Worm (Caenorhabditis elegans) whole organism, L4 larva: ENCODE measurements around the gene pes-4.

Source experiments
- F10B5.3 ChIP-seq: sonication (generic microtip); optimal IDR thresholded peaks from 2 replicates; lab custom pipeline; 2016; ENCODE audit warnings: mild to moderate bottlenecking, missing genetic modification characterization, missing compliant biosample characterization
- ZK337.2 ChIP-seq: fragments of 200-800 bp; sonication (Bioruptor generic); IDR thresholded peaks from 2 replicates; pipeline ENCODE4 v1.3.6; 2022; ENCODE audit warnings: missing genetic modification reagents, missing genetic modification characterization, missing compliant biosample characterization
- ZK546.5 ChIP-seq, 2 experiments: sonication (generic microtip); optimal IDR thresholded peaks; 2 replicates each; lab custom pipeline; 2017; ENCODE audit warnings: missing biosample characterization in 2 of 2, missing genetic modification characterization in 2 of 2
- ama-1 ChIP-seq: fragments of 150-350 bp; optimal IDR thresholded peaks from 2 replicates; lab custom pipeline; 2014; ENCODE audit warnings: inconsistent platforms, mixed read lengths
- ceh-20 ChIP-seq: fragments of 200-800 bp; sonication (Bioruptor generic); IDR thresholded peaks from 2 replicates; pipeline ENCODE4 v1.3.6; 2022; ENCODE audit warnings: missing genetic modification reagents, missing genetic modification characterization, missing compliant biosample characterization
- ceh-28 ChIP-seq: fragments of 150-350 bp; optimal IDR thresholded peaks from 2 replicates; lab custom pipeline; 2014; ENCODE audit warnings: missing biosample characterization, missing genetic modification reagents, missing genetic modification characterization
- ceh-32 ChIP-seq: sonication (generic microtip); optimal IDR thresholded peaks from 2 replicates; lab custom pipeline; 2016; ENCODE audit warnings: mild to moderate bottlenecking, missing genetic modification characterization, missing compliant biosample characterization; ENCODE audit not compliant: poor library complexity
- cey-2 ChIP-seq: sonication (generic microtip); optimal IDR thresholded peaks from 3 replicates; lab custom pipeline; 2017; ENCODE audit warnings: missing genetic modification characterization, mild to moderate bottlenecking, missing compliant biosample characterization, antibody characterized with exemption, borderline replicate concordance; ENCODE audit not compliant: insufficient read depth
- daf-16 ChIP-seq, 3 experiments: sonication (generic microtip); optimal IDR thresholded peaks; 2 replicates each; lab custom pipeline; 2016 to 2017; ENCODE audit warnings: missing genetic modification characterization in 3 of 3, missing genetic modification reagents in 3 of 3, mild to moderate bottlenecking in 2 of 3, missing compliant biosample characterization in 2 of 3, missing biosample characterization in 1 of 3, moderate library complexity in 1 of 3
- dmd-6 ChIP-seq: fragments of 200-800 bp; sonication (Bioruptor generic); IDR thresholded peaks from 2 replicates; pipeline ENCODE4 v1.3.6; 2022; ENCODE audit warnings: missing genetic modification reagents, missing genetic modification characterization, missing compliant biosample characterization
- dmd-9 ChIP-seq: fragments of 200-800 bp; sonication (Bioruptor generic); IDR thresholded peaks from 2 replicates; pipeline ENCODE4 v1.3.6; 2022; ENCODE audit warnings: missing genetic modification reagents, missing genetic modification characterization, missing compliant biosample characterization
- dve-1 ChIP-seq: sonication (generic microtip); optimal IDR thresholded peaks from 2 replicates; lab custom pipeline; 2017; ENCODE audit warnings: antibody characterized with exemption, mild to moderate bottlenecking, missing genetic modification characterization, missing compliant biosample characterization; ENCODE audit not compliant: insufficient read depth
- fos-1 ChIP-seq: fragments of 150-350 bp; optimal IDR thresholded peaks from 2 replicates; lab custom pipeline; 2014; ENCODE audit warnings: missing biosample characterization, missing genetic modification characterization
- hif-1 ChIP-seq, 2 experiments: sonication (generic microtip); optimal IDR thresholded peaks; 2 replicates each; lab custom pipeline; 2016 to 2017; ENCODE audit warnings: missing compliant biosample characterization in 2 of 2, missing genetic modification characterization in 2 of 2, missing genetic modification reagents in 2 of 2, missing genotype in 2 of 2, mild to moderate bottlenecking in 1 of 2
- hlh-11 ChIP-seq: fragments of 200-800 bp; sonication (Bioruptor generic); optimal IDR thresholded peaks from 2 replicates; lab custom pipeline; 2018; ENCODE audit warnings: mild to moderate bottlenecking, missing genetic modification characterization, missing compliant biosample characterization
- hlh-30 ChIP-seq: sonication (generic microtip); optimal IDR thresholded peaks from 2 replicates; lab custom pipeline; 2017; ENCODE audit warnings: antibody characterized with exemption, mild to moderate bottlenecking, missing genetic modification characterization, missing compliant biosample characterization; ENCODE audit not compliant: insufficient read depth
- lin-13 ChIP-seq: fragments of 150-350 bp; optimal IDR thresholded peaks from 2 replicates; lab custom pipeline; 2014; ENCODE audit warnings: missing biosample characterization, missing genetic modification reagents, missing genetic modification characterization
- lin-15B ChIP-seq: fragments of 150-350 bp; sonication (generic microtip); optimal IDR thresholded peaks from 3 replicates; lab custom pipeline; 2014; ENCODE audit warnings: missing biosample characterization, missing genetic modification characterization
- lin-38 ChIP-seq: fragments of 200-800 bp; sonication (Bioruptor generic); IDR thresholded peaks from 2 replicates; pipeline ENCODE4 v1.3.6; 2022; ENCODE audit warnings: missing genetic modification reagents, missing genetic modification characterization, missing compliant biosample characterization
- mdl-1 ChIP-seq, 2 experiments: fragments of 150-350 bp in 1 of 2; sonication (generic microtip) in 1 of 2; optimal IDR thresholded peaks; 2 replicates each; lab custom pipeline; 2014 to 2017; ENCODE audit warnings: missing biosample characterization in 2 of 2, missing genetic modification characterization in 2 of 2
- mep-1 ChIP-seq: fragments of 150-350 bp; sonication (generic microtip); optimal IDR thresholded peaks from 3 replicates; lab custom pipeline; 2014; ENCODE audit warnings: missing biosample characterization, missing genetic modification characterization
- mes-2 ChIP-seq: sonication (generic microtip); optimal IDR thresholded peaks from 2 replicates; lab custom pipeline; 2016; ENCODE audit warnings: missing genotype, mild to moderate bottlenecking, missing genetic modification characterization, missing compliant biosample characterization; ENCODE audit not compliant: poor library complexity, severe bottlenecking
- mxl-3 ChIP-seq: fragments of 200-800 bp; sonication (Bioruptor generic); optimal IDR thresholded peaks from 2 replicates; lab custom pipeline; 2018; ENCODE audit warnings: mild to moderate bottlenecking, missing genetic modification characterization, missing compliant biosample characterization
- nhr-11 ChIP-seq: fragments of 150-350 bp; optimal IDR thresholded peaks from 2 replicates; lab custom pipeline; 2014; ENCODE audit warnings: missing biosample characterization, missing genetic modification characterization
- nhr-25 ChIP-seq: sonication (generic microtip); optimal IDR thresholded peaks from 2 replicates; lab custom pipeline; 2017; ENCODE audit warnings: missing genetic modification characterization, mild to moderate bottlenecking, missing compliant biosample characterization, antibody characterized with exemption, moderate library complexity, borderline replicate concordance; ENCODE audit not compliant: insufficient read depth
- nhr-28 ChIP-seq: fragments of 150-350 bp; optimal IDR thresholded peaks from 2 replicates; lab custom pipeline; 2014; ENCODE audit warnings: missing biosample characterization, missing genetic modification characterization
- nhr-48 ChIP-seq: sonication (generic microtip); optimal IDR thresholded peaks from 2 replicates; lab custom pipeline; 2016; ENCODE audit warnings: mild to moderate bottlenecking, missing genetic modification characterization, missing compliant biosample characterization
- nhr-76 ChIP-seq: fragments of 150-350 bp; optimal IDR thresholded peaks from 2 replicates; lab custom pipeline; 2014; ENCODE audit warnings: missing biosample characterization, missing genetic modification characterization
- nhr-77 ChIP-seq: fragments of 150-350 bp; optimal IDR thresholded peaks from 2 replicates; lab custom pipeline; 2014; ENCODE audit warnings: missing biosample characterization, missing genetic modification characterization
- pha-4 ChIP-seq, 2 experiments: fragments of 150-350 bp in 1 of 2; fragments of 200-800 bp in 1 of 2; sonication (Bioruptor generic) in 1 of 2; IDR thresholded peaks in 1 of 2; optimal IDR thresholded peaks in 1 of 2; 2 replicates each; pipeline versions ENCODE4 v1.3.6 to Lab custom; 2014 to 2022; ENCODE audit warnings: missing genetic modification characterization in 2 of 2, missing genetic modification reagents in 2 of 2, missing biosample characterization in 1 of 2, missing compliant biosample characterization in 1 of 2
- php-3 ChIP-seq: fragments of 200-800 bp; sonication (Bioruptor generic); IDR thresholded peaks from 2 replicates; pipeline ENCODE4 v1.3.6; 2022; ENCODE audit warnings: missing genetic modification reagents, missing genetic modification characterization, missing compliant biosample characterization
- pqm-1 ChIP-seq: sonication (generic microtip); optimal IDR thresholded peaks from 2 replicates; lab custom pipeline; 2017; ENCODE audit warnings: missing biosample characterization, missing genetic modification characterization
- saeg-2 ChIP-seq: fragments of 200-800 bp; sonication (Bioruptor generic); IDR thresholded peaks from 2 replicates; pipeline ENCODE4 v1.3.6; 2022; ENCODE audit warnings: missing genetic modification reagents, missing genetic modification characterization, missing compliant biosample characterization
- sdz-12 ChIP-seq: fragments of 200-800 bp; sonication (Bioruptor generic); optimal IDR thresholded peaks from 2 replicates; lab custom pipeline; 2018; ENCODE audit warnings: mild to moderate bottlenecking, missing genetic modification characterization, missing compliant biosample characterization
- snpc-1.2 ChIP-seq: fragments of 200-800 bp; sonication (Bioruptor generic); IDR thresholded peaks from 2 replicates; pipeline ENCODE4 v1.3.6; 2022; ENCODE audit warnings: missing genetic modification reagents, missing genetic modification characterization, missing compliant biosample characterization
- tra-1 ChIP-seq: fragments of 200-800 bp; sonication (Bioruptor generic); IDR thresholded peaks from 2 replicates; pipeline ENCODE4 v1.3.6; 2022; ENCODE audit warnings: missing genetic modification reagents, missing genetic modification characterization, missing compliant biosample characterization
- unc-130 ChIP-seq: sonication (generic microtip); optimal IDR thresholded peaks from 2 replicates; lab custom pipeline; 2016; ENCODE audit warnings: missing genetic modification reagents, missing genetic modification characterization, missing compliant biosample characterization
- unc-62 ChIP-seq, 3 experiments: fragments of 150-350 bp in 1 of 3; sonication (generic microtip); optimal IDR thresholded peaks in 2 of 3; peaks in 1 of 3; 1 replicate in 1 of 3; 2 replicates in 2 of 3; lab custom pipeline; 2014 to 2017; ENCODE audit warnings: missing biosample characterization in 3 of 3, missing genetic modification characterization in 3 of 3, missing genetic modification reagents in 3 of 3, missing genotype in 1 of 3
- vab-7 ChIP-seq: fragments of 200-800 bp; sonication (Bioruptor generic); IDR thresholded peaks from 2 replicates; pipeline ENCODE4 v1.3.6; 2022; ENCODE audit warnings: missing genetic modification reagents, missing genetic modification characterization, missing compliant biosample characterization
- zip-2 ChIP-seq: fragments of 150-350 bp; optimal IDR thresholded peaks from 2 replicates; lab custom pipeline; 2014; ENCODE audit warnings: missing biosample characterization, missing genetic modification characterization
- ztf-11 ChIP-seq: fragments of 150-350 bp; optimal IDR thresholded peaks from 2 replicates; lab custom pipeline; 2014; ENCODE audit warnings: missing biosample characterization, missing genetic modification characterization
- ztf-7 ChIP-seq: fragments of 150-350 bp; optimal IDR thresholded peaks from 2 replicates; lab custom pipeline; 2014; ENCODE audit warnings: missing biosample characterization, missing genetic modification characterization

pes-4 gene

DNA sequence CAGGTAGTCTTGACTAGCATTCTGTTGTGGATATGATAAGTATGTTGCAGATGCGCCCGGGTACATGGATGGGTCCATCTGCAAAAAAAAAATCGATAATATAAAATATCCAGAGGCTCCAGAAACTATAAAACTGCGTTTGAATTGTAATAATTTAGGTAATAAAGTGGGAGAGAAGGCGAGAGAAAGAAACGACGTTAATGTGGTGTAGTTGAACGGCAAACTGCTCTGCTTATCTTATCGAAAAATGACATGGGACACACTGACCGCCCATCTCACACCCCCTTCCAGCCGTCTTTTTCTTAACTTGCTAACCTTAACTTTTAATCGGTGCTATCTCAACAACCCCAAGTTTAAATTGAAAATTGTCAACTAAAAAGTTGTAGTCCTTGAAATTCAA lies 8.1 kb downstream of the pes-4 start:
- TF ChIP-seq nhr-76 (tag; lab: Kevin White, UChicago) (no peak), lin-15B (tag; lab: Kevin White, UChicago) (no peak), F10B5.3 (tag; lab: Kevin White, UChicago) (no peak), hlh-11 (peak; percentile 26), nhr-28 (tag; lab: Kevin White, UChicago) (peak; percentile 79), ztf-7 (no peak), ztf-11 (tag; lab: Kevin White, UChicago) (no peak), dve-1 (tag; lab: Kevin White, UChicago) (peak; percentile 8), ama-1 (lab: Kevin White, UChicago) (no peak), snpc-1.2 (GFP tag; lab: Robert Waterston, UW) (no peak), mdl-1 (tag; optimal IDR thresholded peaks at IDR 0.05; lab: Kevin White, UChicago) (no peak), cey-2 (no peak), unc-62 (GFP tag; optimal IDR thresholded peaks at IDR 0.05 in 1 of 2; lab: Kevin White, UChicago) (peak in 1 of 2 experiments; percentile 51), unc-62 (tag; optimal IDR thresholded peaks at IDR 0.05; lab: Kevin White, UChicago) (no peak), ceh-20 (GFP tag; lab: Robert Waterston, UW) (no peak), pqm-1 (peak; percentile 83), lin-38 (no peak), ceh-28 (peak; percentile 25), dmd-6 (peak; percentile 46), hlh-30 (tag; lab: Kevin White, UChicago) (peak; percentile 5), ZK546.5 (tag; optimal IDR thresholded peaks at IDR 0.05; lab: Kevin White, UChicago) (no peak), ZK337.2 (GFP tag; lab: Robert Waterston, UW) (no peak), daf-16 (GFP tag; optimal IDR thresholded peaks at IDR 0.05; lab: Kevin White, UChicago) (no peak), daf-16 (tag; optimal IDR thresholded peaks at IDR 0.05; lab: Kevin White, UChicago) (peak; percentile 31)

DNA sequence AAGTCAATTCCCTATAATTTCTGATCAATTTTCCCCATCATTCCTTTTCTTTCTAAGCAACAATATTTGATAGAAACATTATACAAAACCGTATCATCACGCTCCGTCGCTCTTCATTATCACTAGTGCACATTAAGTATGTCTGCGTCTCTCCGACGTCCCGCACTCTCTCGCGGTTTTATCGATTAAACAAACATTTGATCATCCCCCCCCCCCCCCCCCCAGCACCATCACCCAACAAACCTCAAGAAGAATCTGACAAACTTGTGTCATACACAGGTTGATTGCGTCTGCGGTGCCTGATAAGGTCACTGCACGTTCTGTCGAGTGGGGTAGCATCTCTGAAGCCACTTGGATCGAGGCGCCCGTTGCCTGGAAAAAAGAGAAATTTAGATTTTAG lies 10.1 kb downstream of the pes-4 start:
- TF ChIP-seq nhr-77 (peak; percentile 24), hlh-11 (peak; percentile 81), sdz-12 (GFP tag; lab: Kevin White, UChicago) (no peak), mes-2 (tag; lab: Kevin White, UChicago) (no peak), ztf-11 (tag; lab: Kevin White, UChicago) (no peak), cey-2 (no peak), dmd-9 (GFP tag; lab: Robert Waterston, UW) (no peak), nhr-11 (no peak), dve-1 (tag; lab: Kevin White, UChicago) (peak; percentile 6), nhr-25 (tag; lab: Kevin White, UChicago) (no peak), tra-1 (GFP tag; lab: Robert Waterston, UW) (0 out of 2 replicates have a peak, but pooled peaks have one; percentile 14), dmd-6 (peak; percentile 66), pha-4 (GFP tag; IDR thresholded peaks at IDR 0.05; lab: Robert Waterston, UW) (peak; percentile 27; the same call in 1 of the 2 replicates), pha-4 (tag; optimal IDR thresholded peaks at IDR 0.05; lab: Kevin White, UChicago) (no peak), hlh-30 (tag; lab: Kevin White, UChicago) (peak; percentile 28), unc-130 (no peak), daf-16 (GFP tag; optimal IDR thresholded peaks at IDR 0.05; lab: Kevin White, UChicago) (no peak), daf-16 (tag; optimal IDR thresholded peaks at IDR 0.05; lab: Kevin White, UChicago) (peak; percentile 41), hif-1 (tag; optimal IDR thresholded peaks at IDR 0.05; lab: Kevin White, UChicago) (no peak), ceh-32 (no peak), fos-1 (tag; lab: Kevin White, UChicago) (no peak), lin-13 (GFP tag; lab: Kevin White, UChicago) (no peak), php-3 (GFP tag; lab: Robert Waterston, UW) (peak; percentile 61), pqm-1 (peak; percentile 47), zip-2 (tag; lab: Kevin White, UChicago) (no peak), mep-1 (tag; lab: Kevin White, UChicago) (no peak), nhr-28 (tag; lab: Kevin White, UChicago) (peak; percentile 13), nhr-48 (no peak), saeg-2 (GFP tag; lab: Robert Waterston, UW) (no peak), mxl-3 (GFP tag; lab: Kevin White, UChicago) (peak; percentile 61), vab-7 (GFP tag; lab: Robert Waterston, UW) (no peak)
